Fruit fly (Drosophila melanogaster) whole organism, wandering third instar larva: ENCODE measurements around the gene Or85f.

Experiments used
- Abd-B ChIP-seq: fragments of >200 bp; optimal IDR thresholded peaks from 2 replicates; lab custom pipeline; 2017; ENCODE audit warnings: missing biosample characterization, missing genetic modification characterization
- CG32264 ChIP-seq: fragments of 200-800 bp; sonication (Bioruptor generic); optimal IDR thresholded peaks from 2 replicates; lab custom pipeline; 2016; ENCODE audit warnings: missing biosample characterization, missing genetic modification characterization
- CG9705 ChIP-seq: fragments of 200-800 bp; sonication (Bioruptor generic); optimal IDR thresholded peaks from 2 replicates; lab custom pipeline; 2018; ENCODE audit warnings: missing biosample characterization, mild to moderate bottlenecking, missing genetic modification characterization
- CrebA ChIP-seq: fragments of 200-800 bp; sonication (Bioruptor generic); optimal IDR thresholded peaks from 2 replicates; lab custom pipeline; 2016; ENCODE audit warnings: missing biosample characterization, mild to moderate bottlenecking, missing genetic modification characterization, borderline replicate concordance
- Dfd ChIP-seq: fragments of >200 bp; optimal IDR thresholded peaks from 2 replicates; lab custom pipeline; 2017; ENCODE audit warnings: missing biosample characterization, missing genetic modification characterization
- Dif ChIP-seq: fragments of 200-275, 200-300 bp; sonication (Bioruptor generic); optimal IDR thresholded peaks from 2 replicates; lab custom pipeline; 2018; ENCODE audit warnings: missing biosample characterization, missing genetic modification characterization; ENCODE audit not compliant: partially characterized antibody
- GATAd ChIP-seq: sonication (Bioruptor generic); optimal IDR thresholded peaks from 2 replicates; lab custom pipeline; 2016; ENCODE audit warnings: missing biosample characterization, missing genetic modification characterization
- HLH106 ChIP-seq: fragments of 200-800 bp; optimal IDR thresholded peaks from 3 replicates; lab custom pipeline; 2019; ENCODE audit warnings: missing biosample characterization, mild to moderate bottlenecking, missing genetic modification characterization, moderate library complexity
- Hnf4 ChIP-seq: fragments of 200-800 bp; sonication (Bioruptor generic); optimal IDR thresholded peaks from 2 replicates; lab custom pipeline; 2016; ENCODE audit warnings: missing biosample characterization, mild to moderate bottlenecking, missing genetic modification characterization
- Hr83 ChIP-seq: fragments of 200-300 bp; sonication (Bioruptor generic); optimal IDR thresholded peaks from 2 replicates; lab custom pipeline; 2016; ENCODE audit warnings: missing biosample characterization, mild to moderate bottlenecking, missing genetic modification characterization, moderate library complexity; ENCODE audit not compliant: poor library complexity, severe bottlenecking
- Jra ChIP-seq: sonication (Bioruptor generic); optimal IDR thresholded peaks from 2 replicates; lab custom pipeline; 2016; ENCODE audit warnings: missing biosample characterization, missing genetic modification characterization
- Mio ChIP-seq: sonication (Bioruptor generic); optimal IDR thresholded peaks from 2 replicates; lab custom pipeline; 2016; ENCODE audit warnings: missing biosample characterization, missing genetic modification characterization
- Myc ChIP-seq: fragments of >200 bp; optimal IDR thresholded peaks from 2 replicates; lab custom pipeline; 2017
- N ChIP-seq: fragments of >200 bp; optimal IDR thresholded peaks from 2 replicates; lab custom pipeline; 2018; ENCODE audit warnings: missing biosample characterization, missing external identifiers, missing genetic modification characterization
- OdsH ChIP-seq: fragments of 200-800 bp; sonication (Bioruptor generic); optimal IDR thresholded peaks from 2 replicates; lab custom pipeline; 2016; ENCODE audit warnings: missing biosample characterization, mild to moderate bottlenecking, missing genetic modification characterization
- Rel ChIP-seq, 2 experiments: fragments of 200-800 bp; sonication (Bioruptor generic) in 1 of 2; optimal IDR thresholded peaks; 2 replicates in 1 of 2; 3 replicates in 1 of 2; lab custom pipeline; 2016 to 2019; ENCODE audit warnings: mild to moderate bottlenecking in 2 of 2, missing biosample characterization in 2 of 2, missing genetic modification characterization in 2 of 2, moderate library complexity in 1 of 2
- Sp1 ChIP-seq: fragments of 200-800 bp; sonication (Bioruptor generic); optimal IDR thresholded peaks from 3 replicates; lab custom pipeline; 2019; ENCODE audit warnings: missing biosample characterization, mild to moderate bottlenecking, missing genetic modification characterization, moderate library complexity
- Vsx2 ChIP-seq: fragments of 200-300, 225-300 bp; sonication (Bioruptor generic); optimal IDR thresholded peaks from 2 replicates; lab custom pipeline; 2018; ENCODE audit warnings: missing biosample characterization, missing genetic modification characterization; ENCODE audit not compliant: partially characterized antibody
- br ChIP-seq: fragments of 200-800 bp; sonication (Bioruptor generic); optimal IDR thresholded peaks from 2 replicates; lab custom pipeline; 2016; ENCODE audit warnings: missing biosample characterization, missing genetic modification characterization
- brk ChIP-seq: fragments of 200-800 bp; sonication (Bioruptor generic); optimal IDR thresholded peaks from 2 replicates; lab custom pipeline; 2016; ENCODE audit warnings: missing biosample characterization, mild to moderate bottlenecking, missing genetic modification characterization
- dl ChIP-seq, 2 experiments: fragments of 175-275, 200-275 bp in 1 of 2; fragments of 200-275 bp in 1 of 2; sonication (Bioruptor generic); optimal IDR thresholded peaks; lab custom pipeline; 2018; ENCODE audit warnings: mild to moderate bottlenecking in 2 of 2, missing biosample characterization in 2 of 2, missing genetic modification characterization in 2 of 2, moderate library complexity in 2 of 2; ENCODE audit not compliant: partially characterized antibody in 2 of 2, insufficient read depth in 1 of 2
- dmrt93B ChIP-seq: fragments of 200-800 bp; sonication (Bioruptor generic); optimal IDR thresholded peaks from 2 replicates; lab custom pipeline; 2018; ENCODE audit warnings: missing biosample characterization, mild to moderate bottlenecking, missing genetic modification characterization
- dsf ChIP-seq: sonication (Bioruptor generic); optimal IDR thresholded peaks from 2 replicates; lab custom pipeline; 2016; ENCODE audit warnings: missing biosample characterization, missing genetic modification characterization, borderline replicate concordance
- ey ChIP-seq: fragments of 200-800 bp; sonication (Bioruptor generic); optimal IDR thresholded peaks from 2 replicates; lab custom pipeline; 2016; ENCODE audit warnings: missing biosample characterization, missing genetic modification characterization
- foxo ChIP-seq, 2 experiments: fragments of 200-800 bp; sonication (Bioruptor generic); optimal IDR thresholded peaks; 2 replicates in 1 of 2; 3 replicates in 1 of 2; lab custom pipeline; 2016 to 2017; ENCODE audit warnings: missing biosample characterization in 2 of 2, missing genetic modification characterization in 2 of 2
- fru ChIP-seq: fragments of 200-800 bp; sonication (Bioruptor generic); optimal IDR thresholded peaks from 3 replicates; lab custom pipeline; 2016; ENCODE audit warnings: missing biosample characterization, mild to moderate bottlenecking, missing genetic modification characterization
- h ChIP-seq: fragments of 200-800 bp; sonication (Bioruptor generic); optimal IDR thresholded peaks from 3 replicates; lab custom pipeline; 2016; ENCODE audit warnings: missing biosample characterization, mild to moderate bottlenecking, missing genetic modification characterization
- jim ChIP-seq: fragments of 175-275, 200-325 bp; sonication (Bioruptor generic); optimal IDR thresholded peaks from 2 replicates; lab custom pipeline; 2016; ENCODE audit warnings: missing biosample characterization, mild to moderate bottlenecking, missing genetic modification characterization
- lola ChIP-seq: fragments of >200 bp; optimal IDR thresholded peaks from 2 replicates; lab custom pipeline; 2017; ENCODE audit warnings: missing biosample characterization, missing genetic modification characterization
- pan ChIP-seq: fragments of >200 bp; optimal IDR thresholded peaks from 2 replicates; lab custom pipeline; 2017
- psq ChIP-seq: fragments of 200-800 bp; sonication (Bioruptor generic); optimal IDR thresholded peaks from 3 replicates; lab custom pipeline; 2017; ENCODE audit warnings: missing biosample characterization, mild to moderate bottlenecking, missing genetic modification characterization, moderate library complexity
- rgr ChIP-seq: fragments of 200-800 bp; sonication (Bioruptor generic); optimal IDR thresholded peaks from 3 replicates; lab custom pipeline; 2016; ENCODE audit warnings: missing biosample characterization, mild to moderate bottlenecking, missing genetic modification characterization
- sage ChIP-seq: fragments of 200-800 bp; sonication (Bioruptor generic); optimal IDR thresholded peaks from 2 replicates; lab custom pipeline; 2016; ENCODE audit warnings: missing biosample characterization, mild to moderate bottlenecking, missing genetic modification characterization
- sv ChIP-seq: fragments of 200-800 bp; sonication (Bioruptor generic); optimal IDR thresholded peaks from 3 replicates; lab custom pipeline; 2016; ENCODE audit warnings: missing biosample characterization, missing genetic modification characterization
- tai ChIP-seq: sonication (Bioruptor generic); optimal IDR thresholded peaks from 2 replicates; lab custom pipeline; 2016; ENCODE audit warnings: missing biosample characterization, missing genetic modification characterization
- usp ChIP-seq: fragments of >200 bp; optimal IDR thresholded peaks from 2 replicates; lab custom pipeline; 2017; ENCODE audit warnings: missing biosample characterization, missing genetic modification characterization
- woc ChIP-seq: sonication (Bioruptor generic); optimal IDR thresholded peaks from 2 replicates; lab custom pipeline; 2016; ENCODE audit warnings: missing biosample characterization, mild to moderate bottlenecking, missing genetic modification characterization

Gene Or85f

DNA sequence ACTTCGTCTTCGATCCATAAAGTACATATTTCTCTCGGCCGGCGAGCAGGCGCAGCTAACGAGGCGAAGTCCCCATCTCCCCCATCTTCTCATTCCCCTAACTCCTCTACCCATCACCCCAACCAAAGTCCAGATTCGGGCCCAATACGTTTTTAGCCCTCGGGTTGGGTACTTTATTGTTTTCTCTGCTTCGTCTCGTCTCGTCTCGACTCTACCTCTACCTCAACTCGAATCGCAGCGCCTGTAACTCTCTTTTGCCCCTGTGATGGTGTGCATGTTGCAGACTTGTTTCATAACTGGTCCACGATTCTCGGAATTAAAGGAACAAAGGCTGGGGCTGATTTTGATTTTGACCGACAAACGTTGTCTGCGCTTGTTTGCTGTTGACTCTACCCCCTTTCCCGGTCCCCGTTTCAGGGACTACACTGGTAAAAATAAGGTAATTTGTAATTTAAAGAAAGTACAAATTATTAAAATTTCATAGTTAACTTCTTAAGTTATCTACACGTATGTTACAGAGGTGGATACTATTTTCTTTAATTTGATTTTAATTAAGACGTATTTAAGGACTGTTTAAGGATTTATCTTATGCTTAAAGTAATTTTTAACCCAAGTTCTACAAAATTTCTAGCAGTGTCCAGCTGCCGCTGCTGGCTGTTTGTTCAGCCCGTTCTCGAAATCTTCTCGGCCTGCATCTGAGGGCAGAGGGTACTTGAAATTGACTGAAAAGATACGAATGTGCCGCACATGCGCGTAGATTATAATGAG is 19.2 kb upstream of the Or85f start:
- TF ChIP-seq dsf (peak; percentile 61), OdsH (GFP tag; lab: Kevin White, UChicago) (peak; percentile 93), GATAd (GFP tag; lab: Kevin White, UChicago) (peak; percentile 11), pan (lab: Kevin White, UChicago) (no peak), Abd-B (GFP tag; lab: Kevin White, UChicago) (no peak), Rel (GFP tag; optimal IDR thresholded peaks at IDR 0.05; lab: Kevin White, UChicago) (peak; percentile 73), Rel (tag; optimal IDR thresholded peaks at IDR 0.05; lab: Kevin White, UChicago) (peak; percentile 68), brk (GFP tag; lab: Kevin White, UChicago) (peak; percentile 81), br (GFP tag; lab: Kevin White, UChicago) (peak; percentile 88), Myc (lab: Kevin White, UChicago) (no peak), ey (peak; percentile 88), psq (GFP tag; lab: Kevin White, UChicago) (peak; percentile 93), N (GFP tag; lab: Kevin White, UChicago) (no peak), Hnf4 (GFP tag; lab: Kevin White, UChicago) (peak; percentile 94), Dif (GFP tag; lab: Kevin White, UChicago) (peak; percentile 6), Hr83 (GFP tag; lab: Kevin White, UChicago) (peak; percentile 82), h (GFP tag; lab: Kevin White, UChicago) (peak; percentile 95), fru (GFP tag; lab: Kevin White, UChicago) (peak; percentile 96), CG32264 (peak; percentile 73), lola (no peak), jim (GFP tag; lab: Kevin White, UChicago) (no peak), Sp1 (GFP tag; lab: Kevin White, UChicago) (peak; percentile 96), sv (GFP tag; lab: Kevin White, UChicago) (no peak), usp (GFP tag; lab: Kevin White, UChicago) (no peak), tai (GFP tag; lab: Kevin White, UChicago) (peak; percentile 71), HLH106 (peak; percentile 95), dl (GFP tag; optimal IDR thresholded peaks at IDR 0.05; lab: Kevin White, UChicago; ENCODE audit: insufficient read depth in 1 of 2, partially characterized antibody in 2 of 2) (no peak), rgr (GFP tag; lab: Kevin White, UChicago) (peak; percentile 88), woc (GFP tag; lab: Kevin White, UChicago) (peak; percentile 98), sage (peak; percentile 86), Dfd (GFP tag; lab: Kevin White, UChicago) (no peak), Mio (GFP tag; lab: Kevin White, UChicago) (no peak), dmrt93B (peak; percentile 79), foxo (GFP tag; optimal IDR thresholded peaks at IDR 0.05; lab: Kevin White, UChicago) (peak in 1 of 2 experiments; percentile 93), Jra (GFP tag; lab: Kevin White, UChicago) (peak; percentile 51), Vsx2 (peak; percentile 71), CG9705 (GFP tag; lab: Kevin White, UChicago) (peak; percentile 76), CrebA (GFP tag; lab: Kevin White, UChicago) (peak; percentile 64)

DNA sequence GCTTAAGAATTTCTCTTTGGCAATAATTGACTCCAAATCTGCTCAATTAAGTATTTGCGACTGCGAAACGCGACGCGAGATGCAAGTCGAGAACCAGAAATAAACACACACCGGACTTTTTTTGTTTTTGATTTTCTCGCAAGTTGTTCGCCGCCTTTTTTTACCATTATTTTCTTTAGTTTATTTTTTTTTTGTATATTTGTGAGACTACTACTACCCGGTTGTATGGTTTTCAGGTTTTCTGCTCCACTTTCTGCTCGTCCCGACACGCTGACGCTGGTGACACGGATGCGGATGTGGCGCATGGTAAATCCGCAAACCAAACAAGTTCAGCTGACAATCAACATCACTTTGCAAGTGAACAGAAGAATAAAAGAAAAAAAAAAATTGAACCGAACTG is 17.0 kb upstream of the Or85f start:
- TF ChIP-seq woc (GFP tag; lab: Kevin White, UChicago) (no peak), Vsx2 (no peak), Sp1 (GFP tag; lab: Kevin White, UChicago) (no peak), dsf (no peak), Mio (GFP tag; lab: Kevin White, UChicago) (no peak)
- TF ChIP-seq, all 38 proteins: peak for 0
